Worm (Caenorhabditis elegans) whole organism, mixed stage, embryonic: Measurements from ENCODE around the gene dnj-24.

Experiments used
- M03D4.4 ChIP-seq: sonication (generic microtip); optimal IDR thresholded peaks from 2 replicates; lab custom pipeline; 2017; ENCODE audit warnings: mild to moderate bottlenecking, missing genetic modification characterization, missing compliant biosample characterization
- bed-3 ChIP-seq: fragments of 200-800 bp; sonication (Bioruptor generic); optimal IDR thresholded peaks from 3 replicates; lab custom pipeline; 2018; ENCODE audit warnings: mild to moderate bottlenecking, missing genetic modification characterization, moderate library complexity, missing compliant biosample characterization
- blmp-1 ChIP-seq: fragments of 150-350 bp; optimal IDR thresholded peaks from 2 replicates; lab custom pipeline; 2014; ENCODE audit warnings: missing biosample characterization, missing genetic modification characterization
- ceh-39 ChIP-seq: fragments of 150-350 bp; optimal IDR thresholded peaks from 2 replicates; lab custom pipeline; 2014; ENCODE audit warnings: missing biosample characterization, missing genetic modification characterization
- ceh-43 ChIP-seq: fragments of 200-800 bp; sonication (Bioruptor generic); optimal IDR thresholded peaks from 2 replicates; lab custom pipeline; 2018; ENCODE audit warnings: mild to moderate bottlenecking, missing genetic modification characterization, moderate library complexity, missing compliant biosample characterization
- ceh-83 ChIP-seq: fragments of 200-800 bp; sonication (Bioruptor generic); optimal IDR thresholded peaks from 2 replicates; lab custom pipeline; 2018; ENCODE audit warnings: mild to moderate bottlenecking, missing genetic modification characterization, missing compliant biosample characterization
- ces-1 ChIP-seq: fragments of 150-350 bp; optimal IDR thresholded peaks from 2 replicates; lab custom pipeline; 2014; ENCODE audit warnings: missing biosample characterization, missing genetic modification reagents, missing genetic modification characterization
- cnd-1 ChIP-seq: fragments of 200-800 bp; sonication (Bioruptor generic); optimal IDR thresholded peaks from 2 replicates; lab custom pipeline; 2018; ENCODE audit warnings: mild to moderate bottlenecking, missing genetic modification characterization, missing compliant biosample characterization
- elt-1 ChIP-seq: sonication (generic microtip); optimal IDR thresholded peaks from 2 replicates; lab custom pipeline; 2017; ENCODE audit warnings: missing genetic modification characterization, mild to moderate bottlenecking, missing compliant biosample characterization, antibody characterized with exemption, moderate library complexity, borderline replicate concordance; ENCODE audit not compliant: insufficient read depth
- elt-3 ChIP-seq: fragments of 150-350 bp; optimal IDR thresholded peaks from 2 replicates; lab custom pipeline; 2014; ENCODE audit warnings: missing biosample characterization, missing genetic modification characterization
- hlh-1 ChIP-seq: fragments of 150-350 bp; optimal IDR thresholded peaks from 2 replicates; lab custom pipeline; 2014; ENCODE audit warnings: missing biosample characterization, missing genetic modification reagents, missing genetic modification characterization
- lin-13 ChIP-seq: fragments of 150-350 bp; optimal IDR thresholded peaks from 2 replicates; lab custom pipeline; 2014; ENCODE audit warnings: missing biosample characterization, missing genetic modification characterization
- lin-32 ChIP-seq: fragments of 200-800 bp; sonication (Bioruptor generic); optimal IDR thresholded peaks from 2 replicates; lab custom pipeline; 2018; ENCODE audit warnings: mild to moderate bottlenecking, missing genetic modification characterization, missing compliant biosample characterization
- lsy-2 ChIP-seq: fragments of 150-350 bp; optimal IDR thresholded peaks from 2 replicates; lab custom pipeline; 2014; ENCODE audit warnings: missing biosample characterization, missing genetic modification characterization
- mab-5 ChIP-seq: fragments of 150-350 bp; optimal IDR thresholded peaks from 2 replicates; lab custom pipeline; 2014; ENCODE audit warnings: missing biosample characterization, missing genetic modification characterization
- mep-1 ChIP-seq: fragments of 150-350 bp; optimal IDR thresholded peaks from 2 replicates; lab custom pipeline; 2017; ENCODE audit warnings: missing biosample characterization, missing genetic modification reagents, missing genetic modification characterization, inconsistent platforms
- mls-2 ChIP-seq: sonication (generic microtip); optimal IDR thresholded peaks from 2 replicates; lab custom pipeline; 2016; ENCODE audit warnings: mild to moderate bottlenecking, missing genetic modification characterization, moderate library complexity, missing compliant biosample characterization
- nhr-12 ChIP-seq: fragments of 150-350 bp; optimal IDR thresholded peaks from 2 replicates; lab custom pipeline; 2014; ENCODE audit warnings: missing biosample characterization, missing genetic modification characterization
- nhr-2 ChIP-seq: fragments of 150-350 bp; optimal IDR thresholded peaks from 2 replicates; lab custom pipeline; 2014; ENCODE audit warnings: missing biosample characterization, missing genetic modification characterization
- nhr-237 ChIP-seq: fragments of 150-350 bp; optimal IDR thresholded peaks from 2 replicates; lab custom pipeline; 2014; ENCODE audit warnings: missing biosample characterization, missing genetic modification characterization
- nhr-28 ChIP-seq: fragments of 150-350 bp; optimal IDR thresholded peaks from 2 replicates; lab custom pipeline; 2014; ENCODE audit warnings: missing biosample characterization, missing genetic modification characterization
- nhr-76 ChIP-seq: sonication (generic microtip); optimal IDR thresholded peaks from 2 replicates; lab custom pipeline; 2017; ENCODE audit warnings: missing biosample characterization, missing genetic modification characterization
- pha-4 ChIP-seq: fragments of 150-350 bp; optimal IDR thresholded peaks from 2 replicates; lab custom pipeline; 2018; ENCODE audit warnings: missing biosample characterization, missing genetic modification reagents, missing genetic modification characterization
- sem-2 ChIP-seq: fragments of 200-800 bp; sonication (Bioruptor generic); optimal IDR thresholded peaks from 2 replicates; lab custom pipeline; 2018; ENCODE audit warnings: mild to moderate bottlenecking, missing genetic modification characterization, missing compliant biosample characterization
- snpc-4 ChIP-seq: fragments of 150-350 bp; optimal IDR thresholded peaks from 2 replicates; lab custom pipeline; 2014; ENCODE audit warnings: missing biosample characterization, missing genetic modification characterization
- sptf-1 ChIP-seq: sonication (generic microtip); optimal IDR thresholded peaks from 2 replicates; lab custom pipeline; 2017; ENCODE audit warnings: mild to moderate bottlenecking, missing genetic modification characterization, moderate library complexity, missing compliant biosample characterization
- tbx-8 ChIP-seq: fragments of 200-800 bp; sonication (Bioruptor generic); optimal IDR thresholded peaks from 2 replicates; lab custom pipeline; 2018; ENCODE audit warnings: mild to moderate bottlenecking, missing genetic modification characterization, moderate library complexity, missing compliant biosample characterization
- unc-120 ChIP-seq: sonication (generic microtip); optimal IDR thresholded peaks from 2 replicates; lab custom pipeline; 2017; ENCODE audit warnings: missing genetic modification characterization, missing compliant biosample characterization; ENCODE audit not compliant: poor library complexity, severe bottlenecking
- unc-39 ChIP-seq: fragments of 150-350 bp; optimal IDR thresholded peaks from 2 replicates; lab custom pipeline; 2014; ENCODE audit warnings: missing biosample characterization, missing genetic modification characterization
- zip-8 ChIP-seq: fragments of 150-350 bp; optimal IDR thresholded peaks from 2 replicates; lab custom pipeline; 2014; ENCODE audit warnings: missing biosample characterization, missing genetic modification characterization
- ztf-11 ChIP-seq: fragments of 150-350 bp; optimal IDR thresholded peaks from 2 replicates; lab custom pipeline; 2014; ENCODE audit warnings: missing biosample characterization, missing genetic modification characterization

Gene dnj-24

DNA sequence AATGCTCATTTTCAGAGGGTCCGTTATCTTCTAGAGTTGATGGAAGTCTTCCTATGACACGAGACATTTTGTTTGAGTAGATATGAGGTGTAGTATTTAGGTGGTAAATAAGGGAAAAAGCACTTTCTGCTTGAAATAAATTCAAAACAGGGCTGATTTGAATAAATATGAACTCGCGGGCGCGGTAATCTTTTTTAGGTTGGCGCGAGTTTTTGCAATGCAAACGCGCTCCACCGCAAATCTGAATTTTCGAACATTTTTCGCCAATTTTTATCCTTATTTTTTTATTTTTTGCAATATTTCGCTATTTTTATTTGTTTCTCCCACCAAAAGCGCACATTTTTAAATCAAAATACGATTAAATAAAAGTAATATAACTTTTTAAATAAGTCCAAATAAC is 24.3 kb upstream of the dnj-24 start, which contains the start of gene skpt-1:
Gene skpt-1, minus strand, starts transcription at position 219 of the 400 bp plus-strand sequence.
- TF ChIP-seq lin-32 (GFP tag; lab: Kevin White, UChicago): no peak
- TF ChIP-seq ces-1 (GFP tag; lab: Kevin White, UChicago): peak; percentile 35
- no peak for TF ChIP-seq zip-8
- no peak for TF ChIP-seq lin-13 (tag; lab: Kevin White, UChicago)
- no peak for TF ChIP-seq sptf-1 (tag; lab: Kevin White, UChicago)
- TF ChIP-seq nhr-237 (tag; lab: Kevin White, UChicago): peak; percentile 16
- no peak for TF ChIP-seq ceh-43 (GFP tag; lab: Kevin White, UChicago)
- TF ChIP-seq lsy-2 (tag; lab: Kevin White, UChicago): peak; percentile 63
- peak; percentile 59 for TF ChIP-seq mep-1 (tag; lab: Kevin White, UChicago)
- TF ChIP-seq ceh-39 (tag; lab: Kevin White, UChicago): no peak
- TF ChIP-seq blmp-1 (tag; lab: Kevin White, UChicago): no peak

DNA sequence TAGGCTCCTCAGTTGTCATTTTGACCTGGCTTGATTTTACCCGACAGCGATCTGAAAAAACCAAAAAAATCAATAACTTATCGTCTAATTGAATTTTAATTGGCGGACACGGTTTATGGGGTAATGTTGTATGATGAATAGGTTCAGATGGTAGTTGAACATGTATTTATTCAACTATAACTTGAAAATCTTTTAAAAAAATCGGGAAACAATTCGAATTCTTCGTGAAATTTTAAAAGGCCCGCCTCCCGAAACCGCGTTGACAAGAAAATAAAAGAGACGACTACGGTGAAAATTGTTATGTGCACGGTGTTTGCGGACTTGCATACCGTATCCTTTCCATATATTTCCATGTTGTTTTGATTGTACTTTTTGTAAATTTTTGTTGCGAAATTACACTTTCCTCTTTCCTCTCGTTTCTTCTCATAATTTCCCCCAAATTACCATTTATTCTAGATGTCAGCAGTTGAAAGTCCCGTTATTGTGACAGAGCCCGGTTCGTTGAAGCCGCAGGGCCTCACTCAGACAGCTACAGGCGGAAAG is 18.9 kb upstream of the dnj-24 start, which contains the start of the genes T24G10.2 and disl-2:
Gene T24G10.2, minus strand, starts transcription at position 51 of the 543 bp plus-strand sequence.
Gene disl-2, plus strand, starts transcription at position 457 of the 543 bp plus-strand sequence.
- TF ChIP-seq nhr-76 (tag; lab: Kevin White, UChicago) (no peak), mep-1 (tag; lab: Kevin White, UChicago) (no peak), snpc-4 (tag; lab: Kevin White, UChicago) (no peak), nhr-28 (tag; lab: Kevin White, UChicago) (no peak), ztf-11 (tag; lab: Kevin White, UChicago) (no peak), hlh-1 (tag; lab: Kevin White, UChicago) (no peak), cnd-1 (tag; lab: Kevin White, UChicago) (no peak), blmp-1 (tag; lab: Kevin White, UChicago) (no peak), ces-1 (GFP tag; lab: Kevin White, UChicago) (peak; percentile 49), bed-3 (GFP tag; lab: Kevin White, UChicago) (no peak), unc-39 (tag; lab: Kevin White, UChicago) (no peak), elt-3 (tag; lab: Kevin White, UChicago) (no peak), M03D4.4 (tag; lab: Kevin White, UChicago) (no peak), sptf-1 (tag; lab: Kevin White, UChicago) (no peak), lin-32 (GFP tag; lab: Kevin White, UChicago) (no peak), sem-2 (GFP tag; lab: Kevin White, UChicago) (no peak), pha-4 (tag; lab: Kevin White, UChicago) (peak; percentile 72), lsy-2 (tag; lab: Kevin White, UChicago) (peak; percentile 97), lin-13 (tag; lab: Kevin White, UChicago) (peak; percentile 62), unc-120 (tag; lab: Kevin White, UChicago) (peak; percentile 22), mab-5 (tag; lab: Kevin White, UChicago) (no peak), ceh-83 (no peak), zip-8 (no peak), tbx-8 (GFP tag; lab: Kevin White, UChicago) (no peak)

DNA sequence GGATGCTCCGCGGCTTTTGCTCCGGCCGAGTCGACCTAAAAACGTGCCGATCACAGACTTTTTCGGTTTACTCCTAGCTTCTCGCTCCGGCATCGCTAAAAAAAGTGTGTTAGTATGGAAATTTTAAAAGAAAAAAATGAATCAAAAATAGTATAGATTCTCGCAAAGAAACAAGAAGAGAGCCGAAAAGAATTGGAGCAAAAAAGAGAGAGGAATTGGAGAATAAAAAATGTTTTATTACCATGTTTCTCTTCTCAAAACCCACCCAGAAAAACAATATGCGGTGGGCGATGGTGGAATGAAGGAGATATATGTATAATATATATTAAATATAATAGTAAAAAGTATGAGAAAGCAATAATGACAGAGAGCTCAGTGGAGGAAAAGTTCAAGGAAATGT is 16.7 kb upstream of the dnj-24 start, which contains the start of gene W03A5.6:
Gene W03A5.6, minus strand, starts transcription at position 101 of the 400 bp plus-strand sequence.
- no peak for TF ChIP-seq cnd-1 (tag; lab: Kevin White, UChicago)
- no peak for TF ChIP-seq sptf-1 (tag; lab: Kevin White, UChicago)
- TF ChIP-seq zip-8: no peak
- TF ChIP-seq elt-1 (tag; lab: Kevin White, UChicago): no peak
- no peak for TF ChIP-seq ceh-83
- no peak for TF ChIP-seq bed-3 (GFP tag; lab: Kevin White, UChicago)
- TF ChIP-seq elt-3 (tag; lab: Kevin White, UChicago): no peak
- TF ChIP-seq lin-32 (GFP tag; lab: Kevin White, UChicago): no peak
- TF ChIP-seq ceh-43 (GFP tag; lab: Kevin White, UChicago): no peak
- no peak for TF ChIP-seq mls-2 (tag; lab: Kevin White, UChicago)
- no peak for TF ChIP-seq tbx-8 (GFP tag; lab: Kevin White, UChicago)
- no peak for TF ChIP-seq pha-4 (tag; lab: Kevin White, UChicago)
- no peak for TF ChIP-seq sem-2 (GFP tag; lab: Kevin White, UChicago)
- no peak for TF ChIP-seq nhr-237 (tag; lab: Kevin White, UChicago)
- TF ChIP-seq lsy-2 (tag; lab: Kevin White, UChicago): no peak
- TF ChIP-seq nhr-28 (tag; lab: Kevin White, UChicago): no peak

- TF ChIP-seq lsy-2 (tag; lab: Kevin White, UChicago) (no peak), hlh-1 (tag; lab: Kevin White, UChicago) (peak; percentile 65), nhr-2 (no peak), sem-2 (GFP tag; lab: Kevin White, UChicago) (no peak), nhr-12 (no peak), cnd-1 (tag; lab: Kevin White, UChicago) (peak; percentile 39)
- TF ChIP-seq, all 35 proteins: peak for 2
These were observed 14.2 kb upstream of the dnj-24 start for ce11 chrIII:5438064-5438463.
